Worm (Caenorhabditis elegans) whole organism, L4 larva: ENCODE measurements around the gene str-204.

Source experiments
- Y75B8A.6 ChIP-seq: fragments of 200-800 bp; sonication (Bioruptor generic); IDR thresholded peaks from 2 replicates; pipeline ENCODE4 v1.3.6; 2022; ENCODE audit warnings: missing genetic modification reagents, missing genetic modification characterization, missing compliant biosample characterization
- ZK337.2 ChIP-seq: fragments of 200-800 bp; sonication (Bioruptor generic); IDR thresholded peaks from 2 replicates; pipeline ENCODE4 v1.3.6; 2022; ENCODE audit warnings: missing genetic modification reagents, missing genetic modification characterization, missing compliant biosample characterization
- aly-2 ChIP-seq: sonication (generic microtip); optimal IDR thresholded peaks from 2 replicates; lab custom pipeline; 2018; ENCODE audit warnings: missing biosample characterization, missing genetic modification characterization
- dmd-8 ChIP-seq: fragments of 200-800 bp; sonication (Bioruptor generic); IDR thresholded peaks from 2 replicates; pipeline ENCODE4 v1.3.6; 2022; ENCODE audit warnings: missing genetic modification characterization, missing compliant biosample characterization
- fkh-10 ChIP-seq: fragments of 150-350 bp; optimal IDR thresholded peaks from 2 replicates; lab custom pipeline; 2014; ENCODE audit warnings: missing biosample characterization, missing genetic modification reagents, missing genetic modification characterization
- lir-3 ChIP-seq: sonication (generic microtip); optimal IDR thresholded peaks from 2 replicates; lab custom pipeline; 2016; ENCODE audit warnings: mild to moderate bottlenecking, missing genetic modification characterization, missing compliant biosample characterization
- madf-9 ChIP-seq: fragments of 200-800 bp; sonication (Bioruptor generic); conservative IDR thresholded peaks from 2 replicates; pipeline ENCODE4 v1.3.6; 2022; ENCODE audit warnings: missing genetic modification reagents, missing genetic modification characterization, missing compliant biosample characterization
- nhr-237 ChIP-seq: sonication (generic microtip); optimal IDR thresholded peaks from 2 replicates; lab custom pipeline; 2017; ENCODE audit warnings: missing biosample characterization, missing genetic modification characterization
- pha-4 ChIP-seq, 2 experiments: fragments of 150-350 bp in 1 of 2; fragments of 200-800 bp in 1 of 2; sonication (Bioruptor generic) in 1 of 2; IDR thresholded peaks in 1 of 2; optimal IDR thresholded peaks in 1 of 2; 2 replicates each; pipeline versions ENCODE4 v1.3.6 to Lab custom; 2014 to 2022; ENCODE audit warnings: missing genetic modification characterization in 2 of 2, missing genetic modification reagents in 2 of 2, missing biosample characterization in 1 of 2, missing compliant biosample characterization in 1 of 2
- saeg-2 ChIP-seq: fragments of 200-800 bp; sonication (Bioruptor generic); IDR thresholded peaks from 2 replicates; pipeline ENCODE4 v1.3.6; 2022; ENCODE audit warnings: missing genetic modification reagents, missing genetic modification characterization, missing compliant biosample characterization
- snpc-4 ChIP-seq: fragments of 150-350 bp; optimal IDR thresholded peaks from 2 replicates; lab custom pipeline; 2014; ENCODE audit warnings: missing biosample characterization, missing genetic modification characterization
- spr-1 ChIP-seq: sonication (generic microtip); optimal IDR thresholded peaks from 2 replicates; lab custom pipeline; 2016; ENCODE audit warnings: mild to moderate bottlenecking, missing genetic modification characterization, missing compliant biosample characterization
- ztf-11 ChIP-seq: fragments of 150-350 bp; optimal IDR thresholded peaks from 2 replicates; lab custom pipeline; 2014; ENCODE audit warnings: missing biosample characterization, missing genetic modification characterization

DNA sequence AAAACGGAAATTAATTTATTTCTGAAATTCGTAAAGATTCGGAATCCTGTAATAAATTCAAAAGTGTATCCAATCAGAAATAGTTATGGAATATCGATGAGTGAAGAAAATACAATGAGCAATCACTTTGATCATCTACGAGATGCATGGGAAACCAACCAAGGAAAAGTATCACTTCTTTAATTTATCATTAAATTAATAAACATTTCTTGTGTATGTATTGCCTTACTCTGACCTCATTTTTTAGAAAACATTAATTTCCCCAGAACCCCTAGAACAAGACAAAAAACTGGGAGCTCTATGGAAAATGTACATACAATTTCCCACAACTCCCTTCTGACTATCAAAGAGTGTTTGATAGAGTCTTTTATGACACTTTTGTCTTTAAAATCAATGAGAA is 25.5 kb upstream of the str-204 start, which contains the start of gene F10D2.16:
- TF ChIP-seq nhr-237 (tag; lab: Kevin White, UChicago) (no peak), pha-4 (GFP tag; IDR thresholded peaks at IDR 0.05; lab: Robert Waterston, UW) (no peak), pha-4 (tag; optimal IDR thresholded peaks at IDR 0.05; lab: Kevin White, UChicago) (no peak), saeg-2 (GFP tag; lab: Robert Waterston, UW) (no peak), madf-9 (no peak), ztf-11 (tag; lab: Kevin White, UChicago) (no peak), dmd-8 (GFP tag; lab: Robert Waterston, UW) (no peak), ZK337.2 (GFP tag; lab: Robert Waterston, UW) (no peak), fkh-10 (GFP tag; lab: Kevin White, UChicago) (no peak), snpc-4 (no peak), aly-2 (tag; lab: Kevin White, UChicago) (no peak), lir-3 (tag; lab: Kevin White, UChicago) (no peak), spr-1 (tag; lab: Kevin White, UChicago) (no peak), Y75B8A.6 (GFP tag; lab: Robert Waterston, UW) (no peak)
